Worm (Caenorhabditis elegans): ENCODE results near the gene cgef-1.

The cgef-1 gene

ce11 chrX:2763476-2764268, 8.2 kb upstream of the cgef-1 start, which contains the start of gene unc-2:
Gene unc-2, minus strand, starts transcription at chrX:2763526.
- no peak for TF ChIP-seq snpc-4 (tag; optimal IDR thresholded peaks at IDR 0.05)
- TF ChIP-seq nhr-77 (tag; optimal IDR thresholded peaks at IDR 0.05) = no peak
- no peak for TF ChIP-seq ceh-28 (tag; optimal IDR thresholded peaks at IDR 0.05)
- no peak for TF ChIP-seq nhr-11 (tag; optimal IDR thresholded peaks at IDR 0.05)
- TF ChIP-seq ceh-9 (tag; optimal IDR thresholded peaks at IDR 0.05) = no peak
- TF ChIP-seq pha-4 (tag; optimal IDR thresholded peaks at IDR 0.05) = no peak
- no peak for TF ChIP-seq aly-2 (tag; optimal IDR thresholded peaks at IDR 0.05)
- no peak for TF ChIP-seq lin-15B (tag; optimal IDR thresholded peaks at IDR 0.05)
- TF ChIP-seq nhr-23 (tag; optimal IDR thresholded peaks at IDR 0.05) = no peak
- TF ChIP-seq fos-1 (tag; optimal IDR thresholded peaks at IDR 0.05) = no peak
- no peak for TF ChIP-seq lsy-12 (tag; optimal IDR thresholded peaks at IDR 0.05)

ce11 chrX:2764278-2764677, 7.6 kb upstream of the cgef-1 start:
- TF ChIP-seq pha-4 (tag; optimal IDR thresholded peaks at IDR 0.05) (no peak), ceh-16 (tag; optimal IDR thresholded peaks at IDR 0.05) (no peak), unc-62 (GFP tag; optimal IDR thresholded peaks at IDR 0.05) (no peak), lin-39 (tag; optimal IDR thresholded peaks at IDR 0.05) (no peak), sea-2 (GFP tag; optimal IDR thresholded peaks at IDR 0.05) (no peak), elt-3 (tag; optimal IDR thresholded peaks at IDR 0.05) (no peak), nhr-237 (tag; optimal IDR thresholded peaks at IDR 0.05) (no peak), unc-39 (tag; optimal IDR thresholded peaks at IDR 0.05) (no peak), ztf-4 (tag; optimal IDR thresholded peaks at IDR 0.05) (no peak), fos-1 (tag; optimal IDR thresholded peaks at IDR 0.05) (no peak), nhr-12 (tag; optimal IDR thresholded peaks at IDR 0.05) (no peak), R02D3.7 (tag; optimal IDR thresholded peaks at IDR 0.05) (no peak)

ce11 chrX:2769685-2770084, 2.2 kb upstream of the cgef-1 start, which contains the start of gene F55F1.2:
Gene F55F1.2, minus strand, starts transcription at chrX:2770060.
- TF ChIP-seq lin-39 (tag; optimal IDR thresholded peaks at IDR 0.05) (peak; percentile 55), lsy-12 (tag; optimal IDR thresholded peaks at IDR 0.05) (no peak), hmg-11 (tag; optimal IDR thresholded peaks at IDR 0.05) (peak; percentile 41), sea-2 (GFP tag; optimal IDR thresholded peaks at IDR 0.05) (no peak)

ce11 chrX:2776955-2777354, 5.1 kb downstream of the cgef-1 start:
- TF ChIP-seq hmg-11 (tag; optimal IDR thresholded peaks at IDR 0.05) = no peak
- TF ChIP-seq ama-1 (optimal IDR thresholded peaks at IDR 0.05) = no peak
- no peak for TF ChIP-seq pqm-1 (tag; optimal IDR thresholded peaks at IDR 0.05)
- TF ChIP-seq snpc-4 (tag; optimal IDR thresholded peaks at IDR 0.05) = no peak
- TF ChIP-seq aly-2 (tag; optimal IDR thresholded peaks at IDR 0.05) = no peak
- no peak for TF ChIP-seq eor-1 (tag; optimal IDR thresholded peaks at IDR 0.05)
- TF ChIP-seq ztf-11 (tag; optimal IDR thresholded peaks at IDR 0.05) = no peak
- no peak for TF ChIP-seq daf-12 (tag; optimal IDR thresholded peaks at IDR 0.05)
- TF ChIP-seq mdl-1 (tag; optimal IDR thresholded peaks at IDR 0.05) = no peak
- TF ChIP-seq tbx-2 (tag; optimal IDR thresholded peaks at IDR 0.05) = no peak

- TF ChIP-seq zag-1 (tag; optimal IDR thresholded peaks at IDR 0.05) (no peak), lin-15B (tag; optimal IDR thresholded peaks at IDR 0.05) (no peak), lsy-12 (tag; optimal IDR thresholded peaks at IDR 0.05) (no peak), unc-62 (GFP tag; optimal IDR thresholded peaks at IDR 0.05) (no peak)
Measured at ce11 chrX:2777973-2778372, 6.1 kb downstream of the cgef-1 start.

- TF ChIP-seq fkh-2 (tag; optimal IDR thresholded peaks at IDR 0.05) = no peak
- no peak for TF ChIP-seq nhr-237 (tag; optimal IDR thresholded peaks at IDR 0.05)
- TF ChIP-seq nhr-25 (tag; optimal IDR thresholded peaks at IDR 0.05) = peak; percentile 22
- no peak for TF ChIP-seq elt-2 (tag; optimal IDR thresholded peaks at IDR 0.05)
- TF ChIP-seq snpc-4 (tag; optimal IDR thresholded peaks at IDR 0.05) = no peak
- TF ChIP-seq pha-4 (tag; optimal IDR thresholded peaks at IDR 0.05) = no peak
Measured at ce11 chrX:2793527-2793926, 21.7 kb downstream of the cgef-1 start.
